Fruit fly (Drosophila melanogaster): Measurements from ENCODE around the gene CG13919.

The CG13919 gene

dm6 chr3L:1644920-1645567, at the start of gene CG13919, which contains the start of gene alphaCOP (continued):
- TF ChIP-seq CG31441 (GFP tag; IDR thresholded peaks at IDR 0.05): peak; percentile 97
- TF ChIP-seq cg (GFP tag; optimal IDR thresholded peaks at IDR 0.05): no peak
- TF ChIP-seq br (optimal IDR thresholded peaks at IDR 0.05): no peak
- peak; percentile 89 for TF ChIP-seq CG11723 (GFP tag; optimal IDR thresholded peaks at IDR 0.05)
- TF ChIP-seq CG18262 (tag; optimal IDR thresholded peaks at IDR 0.05): peak; percentile 95
- TF ChIP-seq CG14860 (GFP tag; IDR thresholded peaks at IDR 0.05; ENCODE audit: partially characterized antibody): no peak
- peak; percentile 84 for TF ChIP-seq CG17912 (GFP tag; optimal IDR thresholded peaks at IDR 0.05)
- peak; percentile 90 for TF ChIP-seq CG10147 (GFP tag; optimal IDR thresholded peaks at IDR 0.05)
- peak; percentile 90 for TF ChIP-seq Ets97D (GFP tag; optimal IDR thresholded peaks at IDR 0.05)
- TF ChIP-seq grn (GFP tag; optimal IDR thresholded peaks at IDR 0.05): peak; percentile 85
- peak in 1 of 2 experiments; percentile 65 for TF ChIP-seq insv (GFP tag; optimal IDR thresholded peaks at IDR 0.05)
- peak; percentile 97 for TF ChIP-seq B-H1 (GFP tag; IDR thresholded peaks at IDR 0.05)
- peak; percentile 82; the same call in 1 of the 2 replicates for TF ChIP-seq onecut (GFP tag; IDR thresholded peaks at IDR 0.05)
- peak; percentile 71 for TF ChIP-seq CG5180 (GFP tag; optimal IDR thresholded peaks at IDR 0.05)
- peak; percentile 88 for TF ChIP-seq NC2β (GFP tag; optimal IDR thresholded peaks at IDR 0.05)
- peak; percentile 98 for TF ChIP-seq Sox102F (GFP tag; optimal IDR thresholded peaks at IDR 0.05)
- peak; percentile 87 for TF ChIP-seq CG11560 (tag; IDR thresholded peaks at IDR 0.05)
- peak; percentile 35 for TF ChIP-seq CTCF (GFP tag; optimal IDR thresholded peaks at IDR 0.05)
- peak; percentile 88 for TF ChIP-seq ERR (GFP tag; optimal IDR thresholded peaks at IDR 0.05)
- TF ChIP-seq CG14050 (GFP tag; IDR thresholded peaks at IDR 0.05): peak; percentile 97
- peak; percentile 61 for TF ChIP-seq CG10274 (GFP tag; optimal IDR thresholded peaks at IDR 0.05)
- TF ChIP-seq tgo (GFP tag; IDR thresholded peaks at IDR 0.05): peak; percentile 97
- TF ChIP-seq CG13424 (tag; optimal IDR thresholded peaks at IDR 0.05): peak; percentile 97
- peak; percentile 80 for TF ChIP-seq CG8089 (GFP tag; optimal IDR thresholded peaks at IDR 0.05)
- TF ChIP-seq D19A (tag; optimal IDR thresholded peaks at IDR 0.05): peak; percentile 88
- peak; percentile 99 for TF ChIP-seq CG7839 (tag; optimal IDR thresholded peaks at IDR 0.05)
- peak; percentile 96 for TF ChIP-seq CG4424 (GFP tag; optimal IDR thresholded peaks at IDR 0.05)
- peak; percentile 86 for TF ChIP-seq CG18011 (GFP tag; optimal IDR thresholded peaks at IDR 0.05)
- TF ChIP-seq CG1602 (GFP tag; optimal IDR thresholded peaks at IDR 0.05): peak; percentile 98
- peak; percentile 95 for TF ChIP-seq mam (GFP tag; optimal IDR thresholded peaks at IDR 0.05)
- peak; percentile 92 for TF ChIP-seq ssp (GFP tag; IDR thresholded peaks at IDR 0.05)
- peak; percentile 97 for TF ChIP-seq vvl (GFP tag; IDR thresholded peaks at IDR 0.05)
- TF ChIP-seq Dip3 (GFP tag; optimal IDR thresholded peaks at IDR 0.05): peak; percentile 93
- no peak for TF ChIP-seq hth (optimal IDR thresholded peaks at IDR 0.05)
- TF ChIP-seq CG16779 (GFP tag; IDR thresholded peaks at IDR 0.05): peak; percentile 84
- TF ChIP-seq oc (tag; optimal IDR thresholded peaks at IDR 0.05): peak; percentile 97
- TF ChIP-seq scrt (GFP tag; optimal IDR thresholded peaks at IDR 0.05): peak; percentile 83
- TF ChIP-seq CG9932 (GFP tag; IDR thresholded peaks at IDR 0.05): peak; percentile 99
- peak; percentile 75 for TF ChIP-seq CG17802 (tag; optimal IDR thresholded peaks at IDR 0.05)
- peak; percentile 96 for TF ChIP-seq seq (GFP tag; IDR thresholded peaks at IDR 0.05)
- peak; percentile 98 for TF ChIP-seq YL-1 (GFP tag; optimal IDR thresholded peaks at IDR 0.05)
- peak; percentile 94 for TF ChIP-seq bowl (GFP tag; IDR thresholded peaks at IDR 0.05)
- TF ChIP-seq ara (GFP tag; IDR thresholded peaks at IDR 0.05): peak; percentile 96
- peak; percentile 95 for TF ChIP-seq Mad (GFP tag; optimal IDR thresholded peaks at IDR 0.05)
- peak; percentile 85 for TF ChIP-seq CG4328 (GFP tag; optimal IDR thresholded peaks at IDR 0.05)
- TF ChIP-seq MBD-R2 (GFP tag; IDR thresholded peaks at IDR 0.05): peak; percentile 99
- TF ChIP-seq pita (GFP tag; optimal IDR thresholded peaks at IDR 0.05): no peak
- TF ChIP-seq Dfd (GFP tag; optimal IDR thresholded peaks at IDR 0.05): no peak
- no peak for TF ChIP-seq tio (GFP tag; optimal IDR thresholded peaks at IDR 0.05)
- peak; percentile 88 for TF ChIP-seq sd (tag; optimal IDR thresholded peaks at IDR 0.05)
- TF ChIP-seq CG15696 (tag; optimal IDR thresholded peaks at IDR 0.05): peak; percentile 85
- TF ChIP-seq klu (GFP tag; IDR thresholded peaks at IDR 0.05): peak; percentile 89
